Worm (Caenorhabditis elegans) whole organism, L1 larva: ENCODE measurements around the gene M176.16.
"Not testable (repeated sequence)": the region's sequence is repeated elsewhere in the genome, so short reads cannot be mapped to it uniquely, and the experiment has no call there.

Source experiments
- aha-1 ChIP-seq: fragments of 150-350 bp; optimal IDR thresholded peaks from 2 replicates; lab custom pipeline; 2014; ENCODE audit warnings: missing biosample characterization, missing genetic modification characterization
- dsc-1 ChIP-seq: sonication (generic microtip); optimal IDR thresholded peaks from 2 replicates; lab custom pipeline; 2016; ENCODE audit warnings: mild to moderate bottlenecking, missing genetic modification characterization, missing compliant biosample characterization
- ets-5 ChIP-seq: fragments of 200-800 bp; sonication (Bioruptor generic); IDR thresholded peaks from 2 replicates; pipeline ENCODE4 v1.3.6; 2022; ENCODE audit warnings: missing genetic modification characterization, missing compliant biosample characterization
- fos-1 ChIP-seq: fragments of 150-350 bp; optimal IDR thresholded peaks from 2 replicates; lab custom pipeline; 2014; ENCODE audit warnings: missing biosample characterization, missing genetic modification characterization
- lin-35 ChIP-seq, 2 experiments: fragments of 150-350 bp; optimal IDR thresholded peaks; 2 replicates each; lab custom pipeline; 2014; ENCODE audit warnings: missing biosample characterization in 2 of 2, missing genetic modification characterization in 2 of 2, missing genetic modification reagents in 2 of 2
- lin-39 ChIP-seq: fragments of 150-350 bp; optimal IDR thresholded peaks from 2 replicates; lab custom pipeline; 2014; ENCODE audit warnings: missing biosample characterization, missing genetic modification reagents, missing genetic modification characterization
- mep-1 ChIP-seq: fragments of 150-350 bp; optimal IDR thresholded peaks from 2 replicates; lab custom pipeline; 2014; ENCODE audit warnings: missing biosample characterization, missing genetic modification characterization
- nhr-19 ChIP-seq: fragments of 200-800 bp; sonication (Bioruptor generic); conservative IDR thresholded peaks from 2 replicates; pipeline ENCODE4 v1.3.6; 2022; ENCODE audit warnings: missing genetic modification characterization, missing compliant biosample characterization
- nhr-237 ChIP-seq: fragments of 150-350 bp; optimal IDR thresholded peaks from 2 replicates; lab custom pipeline; 2014; ENCODE audit warnings: missing biosample characterization, missing genetic modification characterization
- unc-62 ChIP-seq: fragments of 150-350 bp; optimal IDR thresholded peaks from 2 replicates; lab custom pipeline; 2014; ENCODE audit warnings: missing biosample characterization, missing genetic modification reagents, missing genetic modification characterization

The M176.16 gene

ce11 chrII:9459462-9459861 is 41.1 kb downstream of the M176.16 start, which contains the start of gene R09D1.14:
R09D1.14 (minus strand) TSS chrII:9459562.
- TF ChIP-seq nhr-19 (GFP tag; lab: Robert Waterston, UW); fos-1 (tag; lab: Kevin White, UChicago); ets-5 (GFP tag; lab: Robert Waterston, UW): not testable (repeated sequence)

ce11 chrII:9461881-9462280 is 43.6 kb downstream of the M176.16 start, which contains the start of gene chil-21:
chil-21 (minus strand) TSS chrII:9461981.
- not testable (repeated sequence) for TF ChIP-seq mep-1 (tag; lab: Kevin White, UChicago); lin-39 (tag; lab: Kevin White, UChicago); lin-35 (GFP tag; optimal IDR thresholded peaks at IDR 0.05; lab: Kevin White, UChicago)

- TF ChIP-seq mep-1 (tag; lab: Kevin White, UChicago) (no peak), aha-1 (tag; lab: Kevin White, UChicago) (no peak), unc-62 (GFP tag; lab: Kevin White, UChicago) (no peak), dsc-1 (tag; lab: Kevin White, UChicago) (no peak), nhr-237 (tag; lab: Kevin White, UChicago) (no peak)
- TF ChIP-seq, all 84 proteins: peak for 0
Measured at ce11 chrII:9466095-9466494, 47.8 kb downstream of the M176.16 start, which contains the start of gene chil-22. chil-22 (minus strand) TSS chrII:9466195.
